Worm (Caenorhabditis elegans) whole organism, early embryonic: Measurements from ENCODE around the gene C05C12.6.

ENCODE experiments used
- ama-1 ChIP-seq: fragments of 150-350 bp; optimal IDR thresholded peaks from 2 replicates; lab custom pipeline; 2014
- ceh-13 ChIP-seq: fragments of 200-800 bp; sonication (Bioruptor generic); optimal IDR thresholded peaks from 2 replicates; lab custom pipeline; 2018; ENCODE audit warnings: mild to moderate bottlenecking, missing genetic modification characterization, missing compliant biosample characterization
- flt-1 ChIP-seq: fragments of 200-800 bp; sonication (Bioruptor generic); IDR thresholded peaks from 2 replicates; pipeline ENCODE4 v1.3.6; 2022; ENCODE audit warnings: missing genetic modification characterization, missing compliant biosample characterization
- hmg-4 ChIP-seq: fragments of 200-800 bp; sonication (Bioruptor generic); optimal IDR thresholded peaks from 2 replicates; lab custom pipeline; 2018; ENCODE audit warnings: mild to moderate bottlenecking, missing genetic modification characterization, missing compliant biosample characterization
- hnd-1 ChIP-seq: sonication (generic microtip); optimal IDR thresholded peaks from 2 replicates; lab custom pipeline; 2016; ENCODE audit warnings: missing genetic modification characterization, missing compliant biosample characterization
- tbx-37 ChIP-seq: fragments of 200-800 bp; sonication (Bioruptor generic); conservative IDR thresholded peaks from 2 replicates; pipeline ENCODE4 v1.3.6; 2022; ENCODE audit warnings: missing genetic modification reagents, missing genetic modification characterization, missing compliant biosample characterization

DNA sequence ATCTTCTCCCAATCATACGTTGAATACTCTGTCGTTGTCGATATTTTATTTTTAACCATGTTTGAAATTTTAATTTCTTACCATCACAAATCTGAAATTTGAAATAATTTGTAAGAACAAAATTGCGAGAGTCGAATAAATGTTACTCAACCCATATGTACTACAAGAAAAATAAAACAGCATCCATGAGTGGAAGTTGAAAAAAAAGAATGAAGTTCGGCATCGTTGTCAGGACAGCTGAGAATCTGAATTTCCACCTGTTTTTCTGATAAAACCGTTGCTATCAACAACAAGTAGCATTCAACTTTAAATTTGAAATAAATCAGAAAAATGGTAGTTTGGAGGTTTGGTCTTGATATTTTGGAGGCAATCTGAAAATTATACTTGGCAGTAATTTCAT is 17.4 kb downstream of the C05C12.6 start, which contains the start of gene C29F4.3:
- TF ChIP-seq ama-1 (no peak), hmg-4 (GFP tag; lab: Kevin White, UChicago) (no peak), ceh-13 (GFP tag; lab: Kevin White, UChicago) (no peak), tbx-37 (GFP tag; lab: Robert Waterston, UW) (no peak), flt-1 (GFP tag; lab: Robert Waterston, UW) (no peak), hnd-1 (tag; lab: Kevin White, UChicago) (no peak)
